Fruit fly (Drosophila melanogaster) whole organism, prepupa: ENCODE measurements around the gene cv.

Experiments used
- CG16779 ChIP-seq: fragments of 200-800 bp; sonication (Bioruptor generic); optimal IDR thresholded peaks from 3 replicates; lab custom pipeline; 2017; ENCODE audit warnings: missing biosample characterization, mild to moderate bottlenecking, missing genetic modification characterization
- CG3032 ChIP-seq: fragments of 200-800 bp; optimal IDR thresholded peaks from 2 replicates; lab custom pipeline; 2019; ENCODE audit warnings: missing biosample characterization, mild to moderate bottlenecking, missing genetic modification characterization, moderate library complexity
- CG6276 ChIP-seq: fragments of 200-800 bp; sonication (Bioruptor generic); optimal IDR thresholded peaks from 2 replicates; lab custom pipeline; 2017; ENCODE audit warnings: missing biosample characterization, mild to moderate bottlenecking, missing genetic modification characterization
- CG6808 ChIP-seq: fragments of 200-800 bp; sonication (Bioruptor generic); optimal IDR thresholded peaks from 3 replicates; lab custom pipeline; 2017; ENCODE audit warnings: missing biosample characterization, missing genetic modification characterization, mild to moderate bottlenecking, moderate library complexity, missing genetic modification reagents
- CG8632 ChIP-seq: fragments of 200-800 bp; sonication (Bioruptor generic); optimal IDR thresholded peaks from 3 replicates; lab custom pipeline; 2016; ENCODE audit warnings: missing biosample characterization, missing genetic modification characterization
- Ets21C ChIP-seq: fragments of 200-800 bp; sonication (Bioruptor generic); optimal IDR thresholded peaks from 3 replicates; lab custom pipeline; 2016; ENCODE audit warnings: missing biosample characterization, missing genetic modification characterization
- Ets96B ChIP-seq: fragments of 200-800 bp; optimal IDR thresholded peaks from 2 replicates; lab custom pipeline; 2019; ENCODE audit warnings: missing biosample characterization, mild to moderate bottlenecking, missing genetic modification characterization, moderate library complexity
- Met ChIP-seq: fragments of 200-800 bp; sonication (Bioruptor generic); optimal IDR thresholded peaks from 3 replicates; lab custom pipeline; 2016; ENCODE audit warnings: missing biosample characterization, missing genetic modification characterization
- OdsH ChIP-seq: fragments of 200-800 bp; sonication (Bioruptor generic); optimal IDR thresholded peaks from 3 replicates; lab custom pipeline; 2016; ENCODE audit warnings: missing biosample characterization, missing genetic modification characterization
- achi ChIP-seq: fragments of 200-800 bp; sonication (Bioruptor generic); optimal IDR thresholded peaks from 3 replicates; lab custom pipeline; 2016; ENCODE audit warnings: missing biosample characterization, missing genetic modification characterization
- esn ChIP-seq: fragments of 200-800 bp; sonication (Bioruptor generic); optimal IDR thresholded peaks from 2 replicates; lab custom pipeline; 2016; ENCODE audit warnings: missing biosample characterization, mild to moderate bottlenecking, missing genetic modification characterization, moderate library complexity
- salr ChIP-seq, 2 experiments: fragments of 200-800 bp; sonication (Bioruptor generic); optimal IDR thresholded peaks; 3 replicates each; lab custom pipeline; 2016 to 2018; ENCODE audit warnings: missing biosample characterization in 2 of 2, missing genetic modification characterization in 2 of 2, mild to moderate bottlenecking in 1 of 2
- ss ChIP-seq, 2 experiments: fragments of 200-800 bp; sonication (Bioruptor generic); optimal IDR thresholded peaks; 2 replicates in 1 of 2; 3 replicates in 1 of 2; lab custom pipeline; 2017 to 2018; ENCODE audit warnings: mild to moderate bottlenecking in 2 of 2, missing biosample characterization in 2 of 2, missing genetic modification characterization in 2 of 2, moderate library complexity in 1 of 2

- TF ChIP-seq CG16779 (tag; lab: Kevin White, UChicago) = no peak
- no peak for TF ChIP-seq OdsH (GFP tag; lab: Kevin White, UChicago)
- no peak for TF ChIP-seq CG8632 (GFP tag; lab: Kevin White, UChicago)
- TF ChIP-seq esn (GFP tag; lab: Kevin White, UChicago) = no peak
- TF ChIP-seq Ets21C (GFP tag; lab: Kevin White, UChicago) = no peak
- no peak for TF ChIP-seq CG3032 (tag; lab: Kevin White, UChicago)
- TF ChIP-seq salr (GFP tag; optimal IDR thresholded peaks at IDR 0.05; lab: Kevin White, UChicago) = no peak
- TF ChIP-seq achi = no peak
- no peak for TF ChIP-seq CG6808 (GFP tag; lab: Kevin White, UChicago)
- no peak for TF ChIP-seq Met (GFP tag; lab: Kevin White, UChicago)
- TF ChIP-seq Ets96B = no peak
- no peak for TF ChIP-seq CG6276 (GFP tag; lab: Kevin White, UChicago)
- no peak for TF ChIP-seq ss (GFP tag; optimal IDR thresholded peaks at IDR 0.05; lab: Kevin White, UChicago)
Observed at dm6 chrX:5705097-5705496, 15.3 kb downstream of the cv start.
